Fruit fly (Drosophila melanogaster): Measurements from ENCODE around the gene CG6686.

CG6686 gene

DNA sequence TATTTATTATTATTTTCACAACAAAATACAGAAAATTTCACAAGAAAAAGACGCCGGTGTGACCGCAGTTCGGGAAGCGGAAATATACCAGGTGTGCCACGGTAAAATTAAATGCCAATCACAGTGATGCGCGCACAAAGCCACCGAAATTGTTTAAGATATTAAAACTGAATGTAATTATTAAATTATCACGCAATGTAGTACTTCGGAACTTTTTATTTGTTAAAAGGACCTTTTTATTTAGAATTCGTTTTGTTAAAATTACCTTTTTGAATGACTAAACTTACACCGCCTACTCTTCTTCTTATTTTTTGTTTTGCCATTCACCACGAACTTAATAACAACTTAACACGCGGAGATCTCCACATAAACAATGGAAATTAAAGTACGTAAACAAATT lies at the start of gene CG6686, which contains the start of gene CG34163:
TSS of gene CG6686 (minus strand) at position 95 of the 400 bp plus-strand sequence.
TSS of gene CG34163 (plus strand) at position 326 of the 400 bp plus-strand sequence.
- TF ChIP-seq pan (optimal IDR thresholded peaks at IDR 0.05) (no peak), CG8478 (optimal IDR thresholded peaks at IDR 0.05) (no peak), EcR (GFP tag; optimal IDR thresholded peaks at IDR 0.05) (no peak), psq (optimal IDR thresholded peaks at IDR 0.05) (no peak), usp (GFP tag; optimal IDR thresholded peaks at IDR 0.05) (no peak), Dll (optimal IDR thresholded peaks at IDR 0.05) (no peak)

DNA sequence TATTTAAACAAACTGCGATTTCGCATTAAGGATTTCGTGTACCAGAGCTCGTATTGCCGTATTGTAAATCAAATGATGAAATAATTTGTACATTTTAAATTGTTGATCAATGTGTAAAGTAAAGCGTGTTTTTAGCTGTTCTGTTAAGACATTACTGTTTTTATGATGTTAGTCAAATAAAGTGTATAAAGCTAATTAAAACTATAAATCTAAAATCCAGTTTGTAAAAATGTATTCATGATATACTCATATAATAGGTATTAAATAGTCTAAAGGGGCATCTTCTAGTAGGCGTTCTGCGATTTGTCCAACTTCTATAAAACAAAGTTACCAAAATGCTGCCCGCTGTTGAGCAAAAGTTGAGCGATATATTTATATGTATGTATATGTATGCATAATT lies 46.1 kb upstream of the CG6686 start, which contains the start of gene CG18788:
TSS of gene CG18788 (plus strand) at position 301 of the 400 bp plus-strand sequence.
- TF ChIP-seq psq (optimal IDR thresholded peaks at IDR 0.05) (no peak), usp (GFP tag; optimal IDR thresholded peaks at IDR 0.05) (no peak), Dll (optimal IDR thresholded peaks at IDR 0.05) (no peak), CG8478 (optimal IDR thresholded peaks at IDR 0.05) (no peak), EcR (GFP tag; optimal IDR thresholded peaks at IDR 0.05) (no peak), pan (optimal IDR thresholded peaks at IDR 0.05) (no peak)

dm6 chr2L:12030552-12031131 lies 42.8 kb upstream of the CG6686 start:
- TF ChIP-seq psq (optimal IDR thresholded peaks at IDR 0.05) (no peak), usp (GFP tag; optimal IDR thresholded peaks at IDR 0.05) (no peak), Dll (optimal IDR thresholded peaks at IDR 0.05) (no peak), pan (optimal IDR thresholded peaks at IDR 0.05) (no peak), CG8478 (optimal IDR thresholded peaks at IDR 0.05) (no peak), EcR (GFP tag; optimal IDR thresholded peaks at IDR 0.05) (no peak)

DNA sequence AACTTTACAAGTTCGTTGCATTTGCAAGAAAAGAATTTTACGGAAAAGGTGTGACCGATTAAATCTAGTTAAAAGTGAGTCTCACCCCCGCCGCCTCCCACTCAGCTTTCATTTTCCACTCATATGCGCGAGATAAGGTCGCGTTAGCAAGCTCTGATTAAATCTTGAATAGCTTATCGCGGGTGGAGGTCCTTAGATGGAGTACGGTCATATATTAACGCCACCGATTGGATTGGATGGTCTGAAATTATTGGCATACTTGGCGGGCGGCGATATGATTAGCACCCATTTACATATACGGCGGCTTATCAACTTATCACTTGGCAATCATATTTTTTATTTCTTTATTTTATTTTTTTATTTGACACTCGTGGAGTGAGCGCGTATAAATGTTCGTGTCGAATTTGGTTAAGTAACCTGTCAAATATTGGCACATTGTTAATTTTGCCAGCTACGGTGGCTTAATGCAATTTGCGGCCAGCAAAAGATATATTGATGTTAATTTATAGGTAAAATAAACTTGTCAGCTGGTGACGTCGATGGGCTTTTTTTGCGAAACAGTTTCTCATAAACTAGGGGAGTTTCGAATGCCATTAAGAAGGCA lies 41.9 kb upstream of the CG6686 start:
- TF ChIP-seq EcR (GFP tag; optimal IDR thresholded peaks at IDR 0.05) (no peak), Dll (optimal IDR thresholded peaks at IDR 0.05) (no peak), psq (optimal IDR thresholded peaks at IDR 0.05) (no peak), CG8478 (optimal IDR thresholded peaks at IDR 0.05) (no peak)

DNA sequence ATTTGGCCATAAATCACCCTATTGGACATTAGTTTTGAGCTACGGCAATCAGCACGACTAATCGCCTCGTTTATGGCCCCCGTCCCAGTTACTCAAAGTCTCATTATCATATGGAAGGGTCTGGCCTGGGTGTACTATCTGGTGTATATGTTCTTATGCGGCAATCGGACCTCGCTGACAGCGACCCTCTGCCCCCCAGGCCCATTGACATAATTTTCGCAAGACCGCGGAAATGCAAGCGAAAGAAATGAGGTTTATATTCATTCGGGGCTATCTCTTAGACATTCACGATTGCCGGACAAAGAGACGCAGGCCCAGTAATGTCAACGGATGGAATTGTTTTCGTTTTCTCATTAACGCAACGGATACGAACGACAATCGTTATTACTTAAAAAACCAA lies 41.0 kb upstream of the CG6686 start:
- TF ChIP-seq CG8478 (optimal IDR thresholded peaks at IDR 0.05) (no peak), pan (optimal IDR thresholded peaks at IDR 0.05) (no peak), psq (optimal IDR thresholded peaks at IDR 0.05) (no peak), usp (GFP tag; optimal IDR thresholded peaks at IDR 0.05) (no peak), Dll (optimal IDR thresholded peaks at IDR 0.05) (no peak), EcR (GFP tag; optimal IDR thresholded peaks at IDR 0.05) (no peak)

DNA sequence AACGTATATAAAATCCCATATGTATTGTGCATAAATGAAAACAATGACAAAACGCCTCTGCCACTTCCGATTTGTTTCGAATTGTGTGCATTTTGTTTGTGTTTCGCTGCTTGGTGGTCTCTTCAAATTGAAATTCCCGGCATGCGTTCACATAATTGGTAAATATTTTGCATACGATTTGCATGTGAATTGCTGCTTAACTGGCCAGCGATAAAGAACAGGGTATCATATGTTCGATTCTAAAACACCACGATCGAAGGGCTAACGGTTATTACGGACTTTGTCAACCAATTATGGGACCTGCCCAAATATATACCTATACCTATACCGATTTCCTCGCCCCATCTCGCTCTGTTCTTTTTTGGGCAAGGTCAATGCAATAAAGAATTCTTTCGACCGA lies 40.3 kb upstream of the CG6686 start:
- TF ChIP-seq CG8478 (optimal IDR thresholded peaks at IDR 0.05) (no peak), Dll (optimal IDR thresholded peaks at IDR 0.05) (no peak), psq (optimal IDR thresholded peaks at IDR 0.05) (no peak), usp (GFP tag; optimal IDR thresholded peaks at IDR 0.05) (no peak), pan (optimal IDR thresholded peaks at IDR 0.05) (no peak), EcR (GFP tag; optimal IDR thresholded peaks at IDR 0.05) (no peak)

dm6 chr2L:12027435-12027834 lies 39.6 kb upstream of the CG6686 start, which contains the start of gene dmGlut:
dmGlut (plus strand) TSS chr2L:12027438.
- TF ChIP-seq CG8478 (optimal IDR thresholded peaks at IDR 0.05) (no peak), pan (optimal IDR thresholded peaks at IDR 0.05) (no peak), psq (optimal IDR thresholded peaks at IDR 0.05) (no peak), EcR (GFP tag; optimal IDR thresholded peaks at IDR 0.05) (no peak), usp (GFP tag; optimal IDR thresholded peaks at IDR 0.05) (no peak), Dll (optimal IDR thresholded peaks at IDR 0.05) (no peak)

dm6 chr2L:12026458-12027431 lies 38.9 kb upstream of the CG6686 start:
- TF ChIP-seq EcR (GFP tag; optimal IDR thresholded peaks at IDR 0.05) (no peak), CG8478 (optimal IDR thresholded peaks at IDR 0.05) (no peak), usp (GFP tag; optimal IDR thresholded peaks at IDR 0.05) (no peak), Dll (optimal IDR thresholded peaks at IDR 0.05) (no peak), psq (optimal IDR thresholded peaks at IDR 0.05) (no peak)

dm6 chr2L:12025505-12025904 lies 37.7 kb upstream of the CG6686 start:
- TF ChIP-seq pan (optimal IDR thresholded peaks at IDR 0.05) (no peak), Dll (optimal IDR thresholded peaks at IDR 0.05) (no peak), usp (GFP tag; optimal IDR thresholded peaks at IDR 0.05) (no peak), psq (optimal IDR thresholded peaks at IDR 0.05) (no peak), EcR (GFP tag; optimal IDR thresholded peaks at IDR 0.05) (no peak), CG8478 (optimal IDR thresholded peaks at IDR 0.05) (no peak)

DNA sequence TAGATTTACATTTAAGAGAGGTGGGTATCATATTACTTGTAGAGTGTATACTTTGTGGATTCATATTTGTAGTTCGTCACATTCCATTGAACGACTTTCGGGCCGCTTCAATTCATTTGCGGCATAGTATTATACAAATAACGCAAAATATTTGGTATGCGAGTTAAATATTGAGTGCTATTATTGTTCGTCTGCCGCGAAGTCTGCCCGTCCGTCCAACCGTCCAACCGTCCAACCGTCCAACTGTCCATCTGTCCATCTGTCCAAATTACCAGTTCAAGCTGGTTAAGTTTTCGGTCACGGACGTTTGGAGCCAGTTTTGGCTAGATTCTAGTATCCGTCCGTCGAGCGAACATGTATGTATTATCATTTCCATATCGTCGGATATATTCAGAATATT lies 36.3 kb upstream of the CG6686 start:
- TF ChIP-seq pan (optimal IDR thresholded peaks at IDR 0.05): no peak
- TF ChIP-seq psq (optimal IDR thresholded peaks at IDR 0.05): no peak
- TF ChIP-seq usp (GFP tag; optimal IDR thresholded peaks at IDR 0.05): no peak
- TF ChIP-seq EcR (GFP tag; optimal IDR thresholded peaks at IDR 0.05): no peak

DNA sequence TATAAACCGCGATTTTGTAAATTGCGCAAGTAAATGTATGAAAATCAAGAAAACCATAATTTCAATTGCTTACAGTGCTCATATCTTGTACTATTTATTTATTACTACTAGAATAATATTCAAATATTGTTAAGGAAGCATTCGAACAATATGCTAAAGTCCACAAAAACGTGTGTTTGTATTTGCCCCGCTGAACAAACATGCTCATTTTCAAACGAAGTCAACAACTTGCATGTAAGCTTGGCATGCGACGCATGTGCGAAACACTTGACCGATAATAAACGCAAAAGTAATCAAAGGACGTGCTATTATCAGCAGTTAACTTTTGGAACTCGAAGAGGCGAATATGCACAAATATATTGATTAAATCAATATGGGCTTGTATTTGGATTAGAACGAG lies 33.4 kb upstream of the CG6686 start:
- TF ChIP-seq psq (optimal IDR thresholded peaks at IDR 0.05) (no peak), EcR (GFP tag; optimal IDR thresholded peaks at IDR 0.05) (no peak), pan (optimal IDR thresholded peaks at IDR 0.05) (no peak), usp (GFP tag; optimal IDR thresholded peaks at IDR 0.05) (no peak)

dm6 chr2L:12020735-12021134 lies 32.9 kb upstream of the CG6686 start, which contains the start of gene Wdr81:
Wdr81 (minus strand) TSS chr2L:12020960.
- no peak for TF ChIP-seq CG8478 (optimal IDR thresholded peaks at IDR 0.05)
- TF ChIP-seq pan (optimal IDR thresholded peaks at IDR 0.05): no peak
- TF ChIP-seq usp (GFP tag; optimal IDR thresholded peaks at IDR 0.05): no peak
- TF ChIP-seq Dll (optimal IDR thresholded peaks at IDR 0.05): no peak
